Fruit fly (Drosophila melanogaster) whole organism, embryonic: ENCODE results near the gene Mul1.
A peak's percentile ranks its signal among the peaks of the same experiment; 100 is the strongest.

Source experiments
- Abd-B ChIP-seq: fragments of 200-800 bp; sonication (Bioruptor generic); optimal IDR thresholded peaks from 2 replicates; lab custom pipeline; 2018; ENCODE audit warnings: missing biosample characterization, mild to moderate bottlenecking, missing genetic modification characterization, moderate library complexity
- CG10209 ChIP-seq: fragments of 200-800 bp; sonication (Bioruptor generic); optimal IDR thresholded peaks from 3 replicates; lab custom pipeline; 2017; ENCODE audit warnings: missing biosample characterization, mild to moderate bottlenecking, missing genetic modification characterization, missing genetic modification reagents
- CG10565 ChIP-seq: fragments of 200-800 bp; sonication (Bioruptor generic); optimal IDR thresholded peaks from 3 replicates; lab custom pipeline; 2016; ENCODE audit warnings: missing biosample characterization, mild to moderate bottlenecking, missing genetic modification characterization
- CG10654 ChIP-seq: fragments of 200-800 bp; sonication (Bioruptor generic); optimal IDR thresholded peaks from 2 replicates; lab custom pipeline; 2016; ENCODE audit warnings: missing biosample characterization, missing genetic modification characterization
- CG11723 ChIP-seq: fragments of 200-800 bp; sonication (Bioruptor generic); optimal IDR thresholded peaks from 2 replicates; lab custom pipeline; 2017; ENCODE audit warnings: missing biosample characterization, mild to moderate bottlenecking, missing genetic modification characterization
- CG12299 ChIP-seq: fragments of 200-800 bp; sonication (Bioruptor generic); optimal IDR thresholded peaks from 2 replicates; lab custom pipeline; 2018; ENCODE audit warnings: missing biosample characterization, mild to moderate bottlenecking, missing genetic modification characterization
- CG12391 ChIP-seq: fragments of 200-800 bp; sonication (Bioruptor generic); optimal IDR thresholded peaks from 3 replicates; lab custom pipeline; 2018; ENCODE audit warnings: missing biosample characterization, mild to moderate bottlenecking, missing genetic modification characterization, moderate library complexity
- CG13775 ChIP-seq: fragments of 200-800 bp; sonication (Bioruptor generic); optimal IDR thresholded peaks from 3 replicates; lab custom pipeline; 2017; ENCODE audit warnings: missing biosample characterization, mild to moderate bottlenecking, missing genetic modification characterization
- CG17328 ChIP-seq: fragments of 200-800 bp; sonication (Bioruptor generic); IDR thresholded peaks from 2 replicates; pipeline ENCODE4 v1.3.6; 2022; ENCODE audit warnings: missing biosample characterization, missing genetic modification characterization
- CG17568 ChIP-seq: fragments of 200-800 bp; sonication (Bioruptor generic); optimal IDR thresholded peaks from 2 replicates; lab custom pipeline; 2018; ENCODE audit warnings: missing biosample characterization, mild to moderate bottlenecking, missing genetic modification characterization, moderate library complexity
- CG2199 ChIP-seq: fragments of 200-800 bp; sonication (Bioruptor generic); IDR thresholded peaks from 3 replicates; pipeline ENCODE4 v1.3.6; 2022; ENCODE audit warnings: missing biosample characterization, missing genetic modification characterization
- CG2889 ChIP-seq: fragments of 200-800 bp; sonication (Bioruptor generic); IDR thresholded peaks from 3 replicates; pipeline ENCODE4 v1.3.6; 2022; ENCODE audit warnings: missing biosample characterization, missing genetic modification characterization
- CG31441 ChIP-seq: fragments of 200-800 bp; sonication (Bioruptor generic); IDR thresholded peaks from 2 replicates; pipeline ENCODE4 v1.3.6; 2022; ENCODE audit warnings: missing biosample characterization, missing genetic modification characterization
- CG3163 ChIP-seq: fragments of 200-800 bp; sonication (Bioruptor generic); optimal IDR thresholded peaks from 3 replicates; lab custom pipeline; 2016; ENCODE audit warnings: missing biosample characterization, missing genetic modification characterization
- CG3838 ChIP-seq: fragments of 200-800 bp; sonication (Bioruptor generic); optimal IDR thresholded peaks from 3 replicates; lab custom pipeline; 2016; ENCODE audit warnings: missing biosample characterization, missing genetic modification characterization
- CG42726 ChIP-seq: fragments of 200-800 bp; sonication (Bioruptor generic); IDR thresholded peaks from 2 replicates; pipeline ENCODE4 v1.3.6; 2022; ENCODE audit warnings: missing biosample characterization, missing genetic modification characterization; ENCODE audit not compliant: partially characterized antibody
- CrebB ChIP-seq: fragments of 200-800 bp; sonication (Bioruptor generic); optimal IDR thresholded peaks from 3 replicates; lab custom pipeline; 2018; ENCODE audit warnings: missing biosample characterization, mild to moderate bottlenecking, missing genetic modification characterization
- Dbx ChIP-seq: fragments of 200-800 bp; sonication (Bioruptor generic); IDR thresholded peaks from 3 replicates; pipeline ENCODE4 v1.3.6; 2022; ENCODE audit warnings: missing biosample characterization, missing genetic modification characterization
- Drgx ChIP-seq: fragments of 200-800 bp; sonication (Bioruptor generic); IDR thresholded peaks from 2 replicates; pipeline ENCODE4 v1.3.6; 2022; ENCODE audit warnings: missing biosample characterization, missing genetic modification characterization
- H2.0 ChIP-seq: fragments of 200-800 bp; sonication (Bioruptor generic); IDR thresholded peaks from 2 replicates; pipeline ENCODE4 v1.3.6; 2022; ENCODE audit warnings: missing biosample characterization, missing genetic modification characterization
- HLH3B ChIP-seq: fragments of 200-800 bp; sonication (Bioruptor generic); IDR thresholded peaks from 2 replicates; pipeline ENCODE4 v1.3.6; 2022; ENCODE audit warnings: missing biosample characterization, missing genetic modification characterization
- HLHmδ ChIP-seq: fragments of 200-800 bp; sonication (Bioruptor generic); optimal IDR thresholded peaks from 2 replicates; lab custom pipeline; 2018; ENCODE audit warnings: missing biosample characterization, mild to moderate bottlenecking, missing genetic modification characterization, moderate library complexity
- HmgZ ChIP-seq: fragments of 200-800 bp; sonication (Bioruptor generic); optimal IDR thresholded peaks from 2 replicates; lab custom pipeline; 2018; ENCODE audit warnings: missing biosample characterization, mild to moderate bottlenecking, missing genetic modification characterization
- Hr3 ChIP-seq: fragments of 200-800 bp; sonication (Bioruptor generic); optimal IDR thresholded peaks from 3 replicates; lab custom pipeline; 2016; ENCODE audit warnings: missing biosample characterization, missing genetic modification characterization
- MESR4 ChIP-seq: fragments of 200-800 bp; sonication (Bioruptor generic); optimal IDR thresholded peaks from 2 replicates; lab custom pipeline; 2018; ENCODE audit warnings: missing biosample characterization, mild to moderate bottlenecking, missing genetic modification characterization, moderate library complexity
- Nf-YB ChIP-seq: fragments of 200-800 bp; sonication (Bioruptor generic); optimal IDR thresholded peaks from 3 replicates; lab custom pipeline; 2019; ENCODE audit warnings: missing biosample characterization, mild to moderate bottlenecking, missing genetic modification characterization, moderate library complexity
- Poxn ChIP-seq: fragments of 200-800 bp; sonication (Bioruptor generic); IDR thresholded peaks from 2 replicates; pipeline ENCODE4 v1.3.6; 2022; ENCODE audit warnings: missing biosample characterization, missing genetic modification characterization
- Rx ChIP-seq: fragments of 200-800 bp; sonication (Bioruptor generic); IDR thresholded peaks from 2 replicates; pipeline ENCODE4 v1.3.6; 2022; ENCODE audit warnings: missing biosample characterization, missing genetic modification characterization
- Xbp1 ChIP-seq: fragments of 200-800 bp; sonication (Bioruptor generic); optimal IDR thresholded peaks from 3 replicates; lab custom pipeline; 2016; ENCODE audit warnings: missing biosample characterization, mild to moderate bottlenecking, missing genetic modification characterization
- amos ChIP-seq: fragments of 200-800 bp; sonication (Bioruptor generic); IDR thresholded peaks from 2 replicates; pipeline ENCODE4 v1.3.6; 2022; ENCODE audit warnings: missing biosample characterization, missing genetic modification characterization; ENCODE audit not compliant: partially characterized antibody
- ap ChIP-seq: fragments of 200-800 bp; sonication (Bioruptor generic); IDR thresholded peaks from 2 replicates; pipeline ENCODE4 v1.3.6; 2022; ENCODE audit warnings: missing biosample characterization, missing genetic modification characterization
- chn ChIP-seq: fragments of 200-800 bp; sonication (Bioruptor generic); optimal IDR thresholded peaks from 2 replicates; lab custom pipeline; 2016; ENCODE audit warnings: missing biosample characterization, missing genetic modification characterization
- ci ChIP-seq: fragments of 200-800 bp; sonication (Bioruptor generic); IDR thresholded peaks from 3 replicates; pipeline ENCODE4 v1.3.6; 2022; ENCODE audit warnings: missing biosample characterization, missing genetic modification characterization
- dan ChIP-seq: fragments of 200-800 bp; sonication (Bioruptor generic); IDR thresholded peaks from 2 replicates; pipeline ENCODE4 v1.3.6; 2022; ENCODE audit warnings: missing biosample characterization, missing genetic modification characterization
- dm ChIP-seq: fragments of 200-800 bp; sonication (Bioruptor generic); optimal IDR thresholded peaks from 3 replicates; lab custom pipeline; 2016; ENCODE audit warnings: missing biosample characterization, missing genetic modification characterization
- dysf ChIP-seq: fragments of 200-800 bp; sonication (Bioruptor generic); IDR thresholded peaks from 3 replicates; pipeline ENCODE4 v1.3.6; 2022; ENCODE audit warnings: missing biosample characterization, missing genetic modification characterization
- fd3F ChIP-seq: fragments of 200-800 bp; sonication (Bioruptor generic); optimal IDR thresholded peaks from 2 replicates; lab custom pipeline; 2018; ENCODE audit warnings: missing biosample characterization, mild to moderate bottlenecking, missing genetic modification characterization, moderate library complexity
- fu2 ChIP-seq: fragments of 200-800 bp; sonication (Bioruptor generic); optimal IDR thresholded peaks from 2 replicates; lab custom pipeline; 2016; ENCODE audit warnings: missing biosample characterization, missing genetic modification characterization
- gce ChIP-seq: fragments of 200-800 bp; sonication (Bioruptor generic); IDR thresholded peaks from 3 replicates; pipeline ENCODE4 v1.3.6; 2022; ENCODE audit warnings: missing biosample characterization, missing genetic modification characterization
- gem ChIP-seq: fragments of 200-800 bp; sonication (Bioruptor generic); optimal IDR thresholded peaks from 2 replicates; lab custom pipeline; 2019; ENCODE audit warnings: missing biosample characterization, mild to moderate bottlenecking, missing genetic modification characterization, moderate library complexity
- gsb ChIP-seq: fragments of 200-800 bp; sonication (Bioruptor generic); IDR thresholded peaks from 2 replicates; pipeline ENCODE4 v1.3.6; 2022; ENCODE audit warnings: missing biosample characterization, missing genetic modification characterization
- ham ChIP-seq: fragments of 200-800 bp; sonication (Bioruptor generic); IDR thresholded peaks from 2 replicates; pipeline ENCODE4 v1.3.6; 2022; ENCODE audit warnings: missing biosample characterization, missing genetic modification characterization
- hkb ChIP-seq, 2 experiments: fragments of 200-800 bp in 1 of 2; fragments of >200 bp in 1 of 2; sonication (Bioruptor generic) in 1 of 2; IDR thresholded peaks in 1 of 2; optimal IDR thresholded peaks in 1 of 2; 2 replicates each; pipeline versions ENCODE4 v1.3.6 to Lab custom; 2017 to 2022; ENCODE audit warnings: missing biosample characterization in 1 of 2, missing genetic modification characterization in 1 of 2
- jigr1 ChIP-seq: fragments of 200-800 bp; sonication (Bioruptor generic); IDR thresholded peaks from 3 replicates; pipeline ENCODE4 v1.3.6; 2022; ENCODE audit warnings: missing biosample characterization, missing genetic modification characterization
- kni ChIP-seq: fragments of 200-800 bp; sonication (Bioruptor generic); optimal IDR thresholded peaks from 3 replicates; lab custom pipeline; 2017; ENCODE audit warnings: mild to moderate bottlenecking, missing biosample characterization, missing genetic modification reagents, missing genetic modification characterization
- lilli ChIP-seq: fragments of 200-800 bp; sonication (Bioruptor generic); optimal IDR thresholded peaks from 3 replicates; lab custom pipeline; 2016; ENCODE audit warnings: missing biosample characterization, missing genetic modification characterization
- ranshi ChIP-seq: fragments of 200-800 bp; sonication (Bioruptor generic); IDR thresholded peaks from 2 replicates; pipeline ENCODE4 v1.3.6; 2022; ENCODE audit warnings: missing biosample characterization, missing genetic modification characterization
- sima ChIP-seq: fragments of 200-800 bp; sonication (Bioruptor generic); optimal IDR thresholded peaks from 2 replicates; lab custom pipeline; 2016; ENCODE audit warnings: missing biosample characterization, missing genetic modification characterization
- sob ChIP-seq: fragments of 200-800 bp; sonication (Bioruptor generic); IDR thresholded peaks from 2 replicates; pipeline ENCODE4 v1.3.6; 2022; ENCODE audit warnings: missing biosample characterization, missing genetic modification characterization
- trh ChIP-seq: fragments of 200-800 bp; sonication (Bioruptor generic); optimal IDR thresholded peaks from 2 replicates; lab custom pipeline; 2016; ENCODE audit warnings: missing biosample characterization, missing genetic modification characterization
- tup ChIP-seq: fragments of 200-800 bp; sonication (Bioruptor generic); optimal IDR thresholded peaks from 2 replicates; lab custom pipeline; 2016; ENCODE audit warnings: missing biosample characterization, mild to moderate bottlenecking, missing genetic modification characterization, moderate library complexity
- zfh1 ChIP-seq: fragments of 200-800 bp; sonication (Bioruptor generic); IDR thresholded peaks from 3 replicates; pipeline ENCODE4 v1.3.6; 2022; ENCODE audit warnings: missing biosample characterization, missing genetic modification characterization

Gene Mul1

dm6 chr3L:4070996-4071379 is 49.7 kb downstream of the Mul1 start (continued):
- TF ChIP-seq CG3838 (GFP tag; lab: Kevin White, UChicago) (no peak), CG17568 (GFP tag; lab: Kevin White, UChicago) (peak; percentile 4), HmgZ (peak; percentile 7), amos (GFP tag; lab: Robert Waterston, UW) (no peak), CG10565 (GFP tag; lab: Kevin White, UChicago) (no peak), tup (GFP tag; lab: Kevin White, UChicago) (peak; percentile 33), H2.0 (GFP tag; lab: Robert Waterston, UW) (peak; percentile 76), chn (GFP tag; lab: Kevin White, UChicago) (peak; percentile 23), Rx (peak; percentile 68), CG12391 (peak; percentile 55), Dbx (GFP tag; lab: Robert Waterston, UW) (peak; percentile 59), lilli (GFP tag; lab: Kevin White, UChicago) (peak; percentile 3), CG42726 (no peak), CG10654 (peak; percentile 50), Poxn (GFP tag; lab: Robert Waterston, UW) (peak; percentile 37; the same call in 1 of the 2 replicates), dm (GFP tag; lab: Kevin White, UChicago) (no peak), jigr1 (GFP tag; lab: Robert Waterston, UW) (peak; percentile 51; the same call in 2 of the 3 replicates), CG17328 (GFP tag; lab: Robert Waterston, UW) (peak; percentile 79), sob (peak; percentile 79), CG2199 (GFP tag; lab: Robert Waterston, UW) (peak; percentile 76; the same call in 1 of the 3 replicates), CG12299 (tag; lab: Kevin White, UChicago) (peak; percentile 32), fd3F (GFP tag; lab: Kevin White, UChicago) (peak; percentile 17), ci (GFP tag; lab: Robert Waterston, UW) (peak; percentile 86), dysf (GFP tag; lab: Robert Waterston, UW) (peak; percentile 78), ap (peak; percentile 76), ranshi (GFP tag; lab: Robert Waterston, UW) (peak; percentile 83)

DNA sequence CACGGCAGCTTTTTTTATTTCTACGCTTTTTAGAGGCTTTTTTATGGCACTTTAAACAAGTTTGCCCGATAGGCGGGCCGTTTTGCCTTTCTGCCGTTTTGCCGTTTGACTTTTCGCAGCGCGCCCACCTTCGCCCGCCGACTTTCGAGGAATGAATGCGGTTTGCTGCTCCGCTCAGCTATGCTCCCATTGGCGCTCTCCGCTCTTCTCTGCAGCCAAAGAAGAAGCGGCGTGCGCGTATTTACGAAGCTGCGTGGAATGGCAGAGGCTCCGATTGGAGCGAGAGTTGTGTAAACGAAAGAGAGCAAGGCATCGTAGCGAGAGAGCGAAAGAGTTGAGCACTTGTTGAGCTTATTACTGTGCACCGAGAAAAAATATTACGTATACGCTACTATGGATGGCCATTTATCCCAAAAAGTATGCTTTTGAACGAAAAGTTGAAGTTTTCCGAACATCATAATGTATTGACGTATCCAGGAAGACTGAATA is 50.3 kb downstream of the Mul1 start, which contains the start of gene wit:
Gene wit (minus strand): TSS at position 157 of the 489 bp plus-strand sequence.
- TF ChIP-seq hkb (optimal IDR thresholded peaks at IDR 0.05; lab: Kevin White, UChicago) = no peak
- peak; percentile 49; the same call in 1 of the 2 replicates for TF ChIP-seq hkb (GFP tag; IDR thresholded peaks at IDR 0.05; lab: Robert Waterston, UW)
- peak; percentile 18 for TF ChIP-seq gem (tag; lab: Kevin White, UChicago)
- TF ChIP-seq CG10209 (GFP tag; lab: Kevin White, UChicago) = no peak
- peak; percentile 78 for TF ChIP-seq HLHmδ (GFP tag; lab: Kevin White, UChicago)
- no peak for TF ChIP-seq CG13775 (GFP tag; lab: Kevin White, UChicago)
- TF ChIP-seq CG11723 (GFP tag; lab: Kevin White, UChicago) = no peak
- TF ChIP-seq trh (GFP tag; lab: Kevin White, UChicago) = no peak
- no peak for TF ChIP-seq MESR4 (GFP tag; lab: Kevin White, UChicago)
- TF ChIP-seq gce (GFP tag; lab: Robert Waterston, UW) = peak; percentile 21; the same call in 1 of the 3 replicates
- TF ChIP-seq fu2 (GFP tag; lab: Kevin White, UChicago) = no peak
- TF ChIP-seq Abd-B = no peak
- peak; percentile 14 for TF ChIP-seq kni (GFP tag; lab: Kevin White, UChicago)
- no peak for TF ChIP-seq gsb (GFP tag; lab: Robert Waterston, UW)
- no peak for TF ChIP-seq Hr3 (GFP tag; lab: Kevin White, UChicago)
- TF ChIP-seq Xbp1 (GFP tag; lab: Kevin White, UChicago) = peak; percentile 42
- TF ChIP-seq CG2889 (GFP tag; lab: Robert Waterston, UW) = no peak
- no peak for TF ChIP-seq HLH3B (GFP tag; lab: Robert Waterston, UW)
- peak; percentile 41 for TF ChIP-seq Nf-YB (GFP tag; lab: Kevin White, UChicago)
- TF ChIP-seq dan (GFP tag; lab: Robert Waterston, UW) = no peak
- TF ChIP-seq CrebB = peak; percentile 30
- TF ChIP-seq CG31441 (GFP tag; lab: Robert Waterston, UW) = no peak
- TF ChIP-seq CG3163 (GFP tag; lab: Kevin White, UChicago) = peak; percentile 87
- peak; percentile 48; the same call in 1 of the 2 replicates for TF ChIP-seq Drgx (GFP tag; lab: Robert Waterston, UW)
- no peak for TF ChIP-seq zfh1
- TF ChIP-seq sima (GFP tag; lab: Kevin White, UChicago) = no peak
- no peak for TF ChIP-seq ham (GFP tag; lab: Robert Waterston, UW)
